Fruit fly (Drosophila melanogaster): ENCODE data around the gene ppk21.

The ppk21 gene

dm6 chr3R:29618515-29619157 is 45.9 kb upstream of the ppk21 start, which contains the start of gene CG1907 (continued):
- TF ChIP-seq Ets97D (GFP tag; optimal IDR thresholded peaks at IDR 0.05): peak; percentile 64
- peak; percentile 97 for TF ChIP-seq CG15269 (tag; optimal IDR thresholded peaks at IDR 0.05)
- peak; percentile 96 for TF ChIP-seq gsb (GFP tag; IDR thresholded peaks at IDR 0.05)
- TF ChIP-seq CG14050 (GFP tag; IDR thresholded peaks at IDR 0.05): peak; percentile 98
- TF ChIP-seq Hmr (GFP tag; optimal IDR thresholded peaks at IDR 0.05): peak; percentile 98
- peak; percentile 97 for TF ChIP-seq Blimp-1 (GFP tag; optimal IDR thresholded peaks at IDR 0.05)
- TF ChIP-seq CG9797 (GFP tag; optimal IDR thresholded peaks at IDR 0.05): peak; percentile 61
- peak; percentile 95 for TF ChIP-seq CrebB (tag; optimal IDR thresholded peaks at IDR 0.05)
- peak; percentile 98 for TF ChIP-seq CG2199 (GFP tag; IDR thresholded peaks at IDR 0.05)
- TF ChIP-seq CG18764 (GFP tag; optimal IDR thresholded peaks at IDR 0.05): peak; percentile 97
- TF ChIP-seq bsh (GFP tag; optimal IDR thresholded peaks at IDR 0.05): peak; percentile 88 to 98
- no peak for TF ChIP-seq cad (GFP tag; optimal IDR thresholded peaks at IDR 0.05)
- peak; percentile 89 for TF ChIP-seq Elba2 (GFP tag; optimal IDR thresholded peaks at IDR 0.05)
- peak; percentile 97 for TF ChIP-seq Mrtf (GFP tag; IDR thresholded peaks at IDR 0.05)
- TF ChIP-seq ab (GFP tag; optimal IDR thresholded peaks at IDR 0.05): peak; percentile 71
- peak; percentile 95 for TF ChIP-seq B-H2 (GFP tag; optimal IDR thresholded peaks at IDR 0.05)
- peak; percentile 97 for TF ChIP-seq CG8290 (GFP tag; optimal IDR thresholded peaks at IDR 0.05)
- peak; percentile 89 to 91 for TF ChIP-seq CG8290 (tag; optimal IDR thresholded peaks at IDR 0.05)
- TF ChIP-seq CG14667 (GFP tag; IDR thresholded peaks at IDR 0.05): peak; percentile 98
- peak; percentile 97 for TF ChIP-seq klu (GFP tag; IDR thresholded peaks at IDR 0.05)
- TF ChIP-seq CG33213 (GFP tag; optimal IDR thresholded peaks at IDR 0.05): peak; percentile 85
- peak; percentile 90 for TF ChIP-seq Jarid2 (GFP tag; optimal IDR thresholded peaks at IDR 0.05)
- peak; percentile 80 for TF ChIP-seq Atf-2 (GFP tag; optimal IDR thresholded peaks at IDR 0.05)
- TF ChIP-seq CG9609 (GFP tag; optimal IDR thresholded peaks at IDR 0.05): peak; percentile 77
- peak; percentile 95 for TF ChIP-seq CG17385 (GFP tag; optimal IDR thresholded peaks at IDR 0.05)
- peak; percentile 98 for TF ChIP-seq CG32772 (GFP tag; IDR thresholded peaks at IDR 0.05)
- no peak for TF ChIP-seq Sin3A (optimal IDR thresholded peaks at IDR 0.05)
- TF ChIP-seq sna (GFP tag; IDR thresholded peaks at IDR 0.05; ENCODE audit: partially characterized antibody): peak; percentile 54; the same call in 1 of the 2 replicates
- peak; percentile 95 for TF ChIP-seq Usf (GFP tag; optimal IDR thresholded peaks at IDR 0.05)
- TF ChIP-seq CG13894 (tag; optimal IDR thresholded peaks at IDR 0.05): peak; percentile 97
- peak; percentile 45 for TF ChIP-seq MESR4 (GFP tag; optimal IDR thresholded peaks at IDR 0.05)
- peak; percentile 95 for TF ChIP-seq CG31224 (GFP tag; IDR thresholded peaks at IDR 0.05)
- TF ChIP-seq ind (GFP tag; optimal IDR thresholded peaks at IDR 0.05): peak; percentile 98
- TF ChIP-seq CG10267 (tag; optimal IDR thresholded peaks at IDR 0.05): peak; percentile 99
- TF ChIP-seq ash1 (GFP tag; optimal IDR thresholded peaks at IDR 0.05): peak; percentile 53
- TF ChIP-seq yki (optimal IDR thresholded peaks at IDR 0.05): peak; percentile 89
- peak; percentile 95 for TF ChIP-seq nau (GFP tag; optimal IDR thresholded peaks at IDR 0.05)
- peak; percentile 98 for TF ChIP-seq CG14710 (tag; optimal IDR thresholded peaks at IDR 0.05)
- no peak for TF ChIP-seq Bgb (GFP tag; IDR thresholded peaks at IDR 0.05; ENCODE audit: partially characterized antibody)
- TF ChIP-seq Ptx1 (GFP tag; IDR thresholded peaks at IDR 0.05): peak; percentile 99
- no peak for TF ChIP-seq CG2129 (GFP tag; IDR thresholded peaks at IDR 0.05; ENCODE audit: partially characterized antibody)
- TF ChIP-seq Atf3 (GFP tag; optimal IDR thresholded peaks at IDR 0.05): peak; percentile 71
- peak; percentile 87 for TF ChIP-seq Adf1 (GFP tag; IDR thresholded peaks at IDR 0.05)
- TF ChIP-seq Gsc (GFP tag; IDR thresholded peaks at IDR 0.05): peak; percentile 89
- peak; percentile 99 for TF ChIP-seq CG18599 (GFP tag; optimal IDR thresholded peaks at IDR 0.05)
- TF ChIP-seq CG12942 (GFP tag; optimal IDR thresholded peaks at IDR 0.05): peak; percentile 96
- TF ChIP-seq CG16779 (GFP tag; IDR thresholded peaks at IDR 0.05): peak; percentile 89
- TF ChIP-seq tx (GFP tag; optimal IDR thresholded peaks at IDR 0.05): peak; percentile 73
- TF ChIP-seq scrt (GFP tag; optimal IDR thresholded peaks at IDR 0.05): peak; percentile 95
- no peak for TF ChIP-seq D (optimal IDR thresholded peaks at IDR 0.05)
- peak; percentile 99 for TF ChIP-seq D (GFP tag; optimal IDR thresholded peaks at IDR 0.05)

Data from whole organism, embryonic.